Worm (Caenorhabditis elegans): ENCODE data around the gene clc-20.
A peak's percentile ranks its signal among the peaks of the same experiment; 100 is the strongest.

clc-20 gene

DNA sequence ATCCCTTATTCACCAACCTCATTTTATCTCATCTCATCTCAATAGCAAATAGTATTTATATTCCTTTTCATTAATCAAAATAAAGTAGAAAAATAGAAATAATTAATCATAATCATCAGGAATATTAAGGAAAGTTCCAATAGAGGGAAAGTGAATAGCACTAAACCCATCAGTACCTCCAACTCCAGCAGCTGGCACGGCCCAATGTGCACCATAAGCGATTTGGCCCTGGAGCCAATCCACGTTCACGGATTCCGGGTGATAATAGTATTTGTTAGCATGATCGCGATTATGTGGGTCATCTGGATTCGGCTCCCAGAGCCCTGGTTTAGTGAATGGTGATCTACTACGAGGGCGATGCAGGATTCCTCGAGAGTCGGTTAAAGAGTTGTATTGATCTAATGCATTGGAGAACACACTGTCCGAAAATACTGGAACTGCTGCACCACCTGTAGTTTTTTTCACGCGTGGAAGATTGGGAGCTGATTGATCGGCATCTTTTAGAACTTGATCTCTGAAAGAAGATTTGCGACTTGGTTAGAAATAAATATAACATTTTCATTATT is 36.6 kb upstream of the clc-20 start:
- TF ChIP-seq F13C5.2 (tag; optimal IDR thresholded peaks at IDR 0.05) (peak; percentile 75), sea-1 (GFP tag; conservative IDR thresholded peaks at IDR 0.05) (peak; percentile 75; the same call in 1 of the 2 replicates), aly-1 (tag; optimal IDR thresholded peaks at IDR 0.05) (no peak), hmg-4 (GFP tag; optimal IDR thresholded peaks at IDR 0.05) (peak; percentile 81), hmbx-1 (tag; optimal IDR thresholded peaks at IDR 0.05) (peak; percentile 39), B0310.2 (tag; optimal IDR thresholded peaks at IDR 0.05) (peak; percentile 44), flt-1 (GFP tag; IDR thresholded peaks at IDR 0.05) (peak; percentile 29; the same call in 1 of the 2 replicates), hnd-1 (tag; optimal IDR thresholded peaks at IDR 0.05) (peak; percentile 49), ceh-13 (GFP tag; optimal IDR thresholded peaks at IDR 0.05) (no peak), tra-4 (tag; optimal IDR thresholded peaks at IDR 0.05) (peak; percentile 48), pes-1 (GFP tag; IDR thresholded peaks at IDR 0.05) (peak; percentile 80; the same call in 1 of the 2 replicates), ceh-36 (tag; optimal IDR thresholded peaks at IDR 0.05) (peak; percentile 62), tbx-11 (GFP tag; IDR thresholded peaks at IDR 0.05) (0 out of 2 replicates have a peak, but pooled peaks have one; percentile 48), ets-7 (tag; optimal IDR thresholded peaks at IDR 0.05) (no peak), ama-1 (optimal IDR thresholded peaks at IDR 0.05) (peak; percentile 96), tbx-37 (GFP tag; conservative IDR thresholded peaks at IDR 0.05) (peak; percentile 34; the same call in 1 of the 2 replicates), scrt-1 (GFP tag; IDR thresholded peaks at IDR 0.05) (peak; percentile 78; the same call in 1 of the 2 replicates)

DNA sequence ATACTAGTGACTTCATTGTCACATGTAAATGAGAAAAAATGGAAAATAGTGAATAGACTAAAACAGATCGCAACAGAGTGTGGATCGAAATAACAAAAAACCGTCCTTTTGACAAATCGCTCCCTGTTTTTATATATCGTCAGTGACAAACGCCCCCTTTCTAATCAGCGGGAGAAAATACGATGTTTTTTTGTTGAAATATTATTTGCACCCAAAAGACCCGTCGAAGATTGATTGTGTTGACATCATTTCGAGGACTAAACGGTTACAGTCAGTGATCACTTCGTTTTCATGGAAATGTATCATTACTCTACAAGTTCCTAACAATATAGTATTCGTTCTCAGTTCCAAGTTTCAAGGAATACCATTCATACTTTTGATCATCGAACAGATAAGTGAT is 32.9 kb upstream of the clc-20 start, which contains the start of gene dos-3:
TSS of gene dos-3 (minus strand) at position 101 of the 400 bp plus-strand sequence.
- TF ChIP-seq ceh-36 (tag; optimal IDR thresholded peaks at IDR 0.05) (no peak), ama-1 (optimal IDR thresholded peaks at IDR 0.05) (no peak), ceh-13 (GFP tag; optimal IDR thresholded peaks at IDR 0.05) (no peak), aly-1 (tag; optimal IDR thresholded peaks at IDR 0.05) (no peak), F13C5.2 (tag; optimal IDR thresholded peaks at IDR 0.05) (no peak), hnd-1 (tag; optimal IDR thresholded peaks at IDR 0.05) (no peak), ets-7 (tag; optimal IDR thresholded peaks at IDR 0.05) (no peak), tbx-11 (GFP tag; IDR thresholded peaks at IDR 0.05) (no peak), tra-4 (tag; optimal IDR thresholded peaks at IDR 0.05) (no peak)

DNA sequence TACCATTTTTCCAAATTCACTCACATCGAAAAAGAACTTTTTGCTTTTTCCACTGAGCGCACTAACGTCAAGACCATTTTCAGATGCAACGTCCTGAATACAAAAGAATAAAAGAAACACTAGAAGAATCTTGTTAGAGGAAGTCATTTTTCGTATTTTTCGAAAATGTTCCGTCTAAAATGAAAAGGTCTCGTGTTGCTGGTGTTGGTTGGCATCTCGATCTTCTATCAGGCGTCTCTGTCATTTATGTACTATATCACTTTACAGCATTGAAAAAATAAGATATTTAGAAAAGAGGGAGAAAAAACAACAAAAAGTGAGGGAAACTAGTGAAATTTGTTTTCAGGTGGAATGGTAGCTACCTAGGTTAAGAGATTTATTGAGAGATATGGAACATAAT is 31.2 kb upstream of the clc-20 start, which contains the start of gene K02F3.9:
TSS of gene K02F3.9 (minus strand) at position 190 of the 400 bp plus-strand sequence.
- TF ChIP-seq ama-1 (optimal IDR thresholded peaks at IDR 0.05): no peak
- TF ChIP-seq ceh-36 (tag; optimal IDR thresholded peaks at IDR 0.05): no peak
- no peak for TF ChIP-seq tra-4 (tag; optimal IDR thresholded peaks at IDR 0.05)
- no peak for TF ChIP-seq B0310.2 (tag; optimal IDR thresholded peaks at IDR 0.05)

DNA sequence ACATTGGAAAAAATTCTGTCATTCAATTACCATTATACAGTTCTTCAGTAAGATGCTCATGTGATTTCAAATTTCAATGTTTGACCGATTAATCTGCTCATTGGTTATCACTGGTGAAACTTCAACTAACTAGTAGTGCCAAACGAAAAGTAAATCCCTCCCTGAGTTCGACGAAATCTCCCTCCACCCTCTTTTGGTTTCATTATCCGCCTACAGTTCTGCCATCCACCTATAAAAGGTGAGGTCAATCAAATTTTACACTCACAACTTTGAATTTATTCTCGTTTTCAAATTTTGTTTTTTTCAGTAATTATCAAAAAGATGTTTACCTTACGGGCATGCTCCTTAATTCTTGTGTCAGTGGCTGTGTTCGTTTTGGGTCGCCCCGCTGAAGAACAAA is 29.8 kb upstream of the clc-20 start, which contains the start of gene far-8:
TSS of gene far-8 (plus strand) at position 301 of the 400 bp plus-strand sequence.
- TF ChIP-seq tbx-37 (GFP tag; conservative IDR thresholded peaks at IDR 0.05) (no peak), B0310.2 (tag; optimal IDR thresholded peaks at IDR 0.05) (no peak), aly-1 (tag; optimal IDR thresholded peaks at IDR 0.05) (no peak), pes-1 (GFP tag; IDR thresholded peaks at IDR 0.05) (no peak), flt-1 (GFP tag; IDR thresholded peaks at IDR 0.05) (no peak), hmbx-1 (tag; optimal IDR thresholded peaks at IDR 0.05) (no peak), hnd-1 (tag; optimal IDR thresholded peaks at IDR 0.05) (no peak), ceh-13 (GFP tag; optimal IDR thresholded peaks at IDR 0.05) (no peak), scrt-1 (GFP tag; IDR thresholded peaks at IDR 0.05) (no peak), ets-7 (tag; optimal IDR thresholded peaks at IDR 0.05) (no peak), tbx-11 (GFP tag; IDR thresholded peaks at IDR 0.05) (no peak), tra-4 (tag; optimal IDR thresholded peaks at IDR 0.05) (no peak), F13C5.2 (tag; optimal IDR thresholded peaks at IDR 0.05) (no peak), sea-1 (GFP tag; conservative IDR thresholded peaks at IDR 0.05) (no peak), ceh-36 (tag; optimal IDR thresholded peaks at IDR 0.05) (no peak), ama-1 (optimal IDR thresholded peaks at IDR 0.05) (no peak), hmg-4 (GFP tag; optimal IDR thresholded peaks at IDR 0.05) (no peak)

DNA sequence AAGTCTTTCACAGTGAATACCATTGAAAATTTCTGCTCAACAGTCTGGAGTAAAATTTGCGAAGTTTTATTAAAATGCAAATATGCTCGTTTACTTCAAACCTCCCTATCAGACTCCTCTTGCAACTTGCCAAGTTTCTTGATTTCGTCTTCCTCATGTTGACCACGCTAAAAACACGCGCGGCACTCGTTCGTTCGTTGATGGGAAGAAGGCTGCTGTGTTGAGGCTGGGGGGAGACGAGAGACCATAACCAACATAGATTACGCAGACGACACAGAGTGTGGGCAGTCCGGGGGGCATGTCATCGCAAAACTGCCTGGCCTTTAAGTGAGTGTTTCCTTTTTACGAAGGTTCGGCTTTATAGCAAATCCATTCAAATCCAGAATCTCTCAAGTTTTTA is 28.4 kb upstream of the clc-20 start:
- no peak for TF ChIP-seq aly-1 (tag; optimal IDR thresholded peaks at IDR 0.05)
- peak; percentile 23 for TF ChIP-seq hmg-4 (GFP tag; optimal IDR thresholded peaks at IDR 0.05)

DNA sequence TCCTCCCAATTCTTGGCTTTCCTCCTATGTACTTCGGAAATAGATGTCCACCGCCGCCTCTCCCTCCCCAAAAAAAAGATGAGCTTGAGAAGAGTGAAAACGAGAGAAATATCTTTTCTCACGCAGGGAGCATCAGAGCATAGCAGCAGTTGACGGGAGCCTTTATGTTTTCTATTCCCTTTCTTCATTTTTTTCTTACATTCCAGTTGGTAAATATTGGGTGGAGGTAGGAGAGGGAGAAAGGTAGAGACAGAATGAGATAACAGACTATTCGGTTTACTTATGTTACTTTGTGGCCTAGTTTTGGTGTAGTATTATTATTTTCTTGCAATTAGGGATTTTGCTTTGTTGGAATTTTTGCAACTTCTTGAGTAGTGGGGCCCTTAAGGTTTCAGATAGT is 27.8 kb upstream of the clc-20 start:
- TF ChIP-seq pes-1 (GFP tag; IDR thresholded peaks at IDR 0.05) (no peak), tra-4 (tag; optimal IDR thresholded peaks at IDR 0.05) (no peak), scrt-1 (GFP tag; IDR thresholded peaks at IDR 0.05) (no peak), F13C5.2 (tag; optimal IDR thresholded peaks at IDR 0.05) (no peak), hmg-4 (GFP tag; optimal IDR thresholded peaks at IDR 0.05) (no peak)

DNA sequence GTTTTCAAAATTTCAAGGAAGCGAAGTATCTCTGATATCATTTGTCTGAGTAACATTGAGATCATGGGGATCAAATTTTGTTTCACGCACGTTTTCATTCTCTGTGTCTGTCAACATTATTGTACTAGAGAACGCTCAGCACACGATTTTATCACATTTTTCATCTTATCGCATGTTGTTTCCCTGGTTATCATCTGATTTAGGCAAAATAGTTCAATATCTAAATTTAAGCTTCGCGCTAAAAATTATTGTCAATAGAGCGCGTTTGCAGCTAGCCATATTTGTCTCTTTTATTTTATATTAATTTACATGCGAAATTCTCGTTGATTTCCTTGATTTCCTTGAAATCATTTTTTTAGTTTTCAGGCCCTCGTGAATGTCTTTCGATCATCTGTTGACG is 26.9 kb upstream of the clc-20 start, which contains the start of gene K02F3.2:
TSS of gene K02F3.2 (plus strand) at position 357 of the 400 bp plus-strand sequence.
- TF ChIP-seq flt-1 (GFP tag; IDR thresholded peaks at IDR 0.05): no peak
- no peak for TF ChIP-seq tra-4 (tag; optimal IDR thresholded peaks at IDR 0.05)
- no peak for TF ChIP-seq aly-1 (tag; optimal IDR thresholded peaks at IDR 0.05)
- no peak for TF ChIP-seq hmg-4 (GFP tag; optimal IDR thresholded peaks at IDR 0.05)
- TF ChIP-seq ceh-13 (GFP tag; optimal IDR thresholded peaks at IDR 0.05): no peak
- no peak for TF ChIP-seq sea-1 (GFP tag; conservative IDR thresholded peaks at IDR 0.05)
- TF ChIP-seq hnd-1 (tag; optimal IDR thresholded peaks at IDR 0.05): no peak
- TF ChIP-seq ets-7 (tag; optimal IDR thresholded peaks at IDR 0.05): no peak

DNA sequence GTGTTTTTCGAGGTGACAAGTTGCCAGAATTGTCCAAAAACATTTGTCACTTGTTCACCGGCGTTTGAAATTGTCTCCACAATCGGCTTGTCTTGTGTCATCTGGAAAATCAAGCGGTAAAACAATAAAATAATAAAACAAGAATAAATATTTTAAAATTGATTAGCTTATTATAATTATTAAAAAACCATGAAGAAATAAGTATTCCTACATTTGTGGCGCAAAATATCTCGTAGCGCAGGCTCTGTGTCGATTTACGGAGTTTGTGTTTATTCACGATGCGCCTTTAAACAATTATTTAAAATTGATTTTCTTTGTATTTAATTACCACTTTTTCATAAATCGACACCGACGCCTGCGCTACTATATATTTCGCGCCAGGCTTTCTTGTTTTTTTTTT is 20.1 kb upstream of the clc-20 start, which contains the start of gene moma-1:
TSS of gene moma-1 (minus strand) at position 101 of the 400 bp plus-strand sequence.
- TF ChIP-seq ama-1 (optimal IDR thresholded peaks at IDR 0.05) (no peak), sea-1 (GFP tag; conservative IDR thresholded peaks at IDR 0.05) (no peak), scrt-1 (GFP tag; IDR thresholded peaks at IDR 0.05) (no peak)

Data from whole organism, early embryonic.